Worm (Caenorhabditis elegans) whole organism, L4 larva: ENCODE measurements around the gene R160.4.

ENCODE experiments used
- F26F4.8 ChIP-seq: fragments of 200-800 bp; sonication (Bioruptor generic); conservative IDR thresholded peaks from 2 replicates; pipeline ENCODE4 v1.3.6; 2022; ENCODE audit warnings: missing genetic modification characterization, missing compliant biosample characterization
- F37D6.2 ChIP-seq: sonication (generic microtip); optimal IDR thresholded peaks from 2 replicates; lab custom pipeline; 2016; ENCODE audit warnings: mild to moderate bottlenecking, missing genetic modification characterization, missing compliant biosample characterization
- F44E2.7 ChIP-seq: fragments of 200-800 bp; sonication (Bioruptor generic); IDR thresholded peaks from 2 replicates; pipeline ENCODE4 v2.1.2; 2022; ENCODE audit warnings: missing genetic modification characterization, missing compliant biosample characterization
- R02D3.7 ChIP-seq: fragments of 150-350 bp; sonication (generic microtip); optimal IDR thresholded peaks from 3 replicates; lab custom pipeline; 2014; ENCODE audit warnings: missing biosample characterization, missing genetic modification characterization
- T26A8.4 ChIP-seq: fragments of 200-800 bp; sonication (Bioruptor generic); IDR thresholded peaks from 2 replicates; pipeline ENCODE4 v1.3.6; 2022; ENCODE audit warnings: missing genetic modification characterization, missing compliant biosample characterization
- Y48G9A.11 ChIP-seq: fragments of 200-800 bp; sonication (Bioruptor generic); IDR thresholded peaks from 2 replicates; pipeline ENCODE4 v1.3.6; 2022; ENCODE audit warnings: missing genetic modification reagents, missing genetic modification characterization, missing compliant biosample characterization
- aly-2 ChIP-seq: sonication (generic microtip); optimal IDR thresholded peaks from 2 replicates; lab custom pipeline; 2018; ENCODE audit warnings: missing biosample characterization, missing genetic modification characterization
- arid-1 ChIP-seq: fragments of 200-800 bp; sonication (Bioruptor generic); conservative IDR thresholded peaks from 2 replicates; pipeline ENCODE4 v1.3.6; 2022; ENCODE audit warnings: missing genetic modification reagents, missing genetic modification characterization, missing compliant biosample characterization
- attf-4 ChIP-seq: sonication (generic microtip); optimal IDR thresholded peaks from 3 replicates; lab custom pipeline; 2017; ENCODE audit warnings: missing biosample characterization, missing genetic modification characterization
- ceh-32 ChIP-seq: sonication (generic microtip); optimal IDR thresholded peaks from 2 replicates; lab custom pipeline; 2016; ENCODE audit warnings: mild to moderate bottlenecking, missing genetic modification characterization, missing compliant biosample characterization; ENCODE audit not compliant: poor library complexity
- ctbp-1 ChIP-seq: fragments of 200-800 bp; sonication (Bioruptor generic); IDR thresholded peaks from 2 replicates; pipeline ENCODE4 v1.3.6; 2022; ENCODE audit warnings: missing genetic modification reagents, missing genetic modification characterization, missing compliant biosample characterization
- daf-16 ChIP-seq, 3 experiments: sonication (generic microtip); optimal IDR thresholded peaks; 2 replicates each; lab custom pipeline; 2016 to 2017; ENCODE audit warnings: missing genetic modification characterization in 3 of 3, missing genetic modification reagents in 3 of 3, mild to moderate bottlenecking in 2 of 3, missing compliant biosample characterization in 2 of 3, missing biosample characterization in 1 of 3, moderate library complexity in 1 of 3
- dmd-6 ChIP-seq: fragments of 200-800 bp; sonication (Bioruptor generic); IDR thresholded peaks from 2 replicates; pipeline ENCODE4 v1.3.6; 2022; ENCODE audit warnings: missing genetic modification reagents, missing genetic modification characterization, missing compliant biosample characterization
- dmd-8 ChIP-seq: fragments of 200-800 bp; sonication (Bioruptor generic); IDR thresholded peaks from 2 replicates; pipeline ENCODE4 v1.3.6; 2022; ENCODE audit warnings: missing genetic modification characterization, missing compliant biosample characterization
- dve-1 ChIP-seq: sonication (generic microtip); optimal IDR thresholded peaks from 2 replicates; lab custom pipeline; 2017; ENCODE audit warnings: antibody characterized with exemption, mild to moderate bottlenecking, missing genetic modification characterization, missing compliant biosample characterization; ENCODE audit not compliant: insufficient read depth
- egl-27 ChIP-seq: sonication (generic microtip); optimal IDR thresholded peaks from 3 replicates; lab custom pipeline; 2017; ENCODE audit warnings: missing biosample characterization, missing genetic modification reagents, missing genetic modification characterization
- hmg-1.1 ChIP-seq: fragments of 200-800 bp; sonication (Bioruptor generic); IDR thresholded peaks from 2 replicates; pipeline ENCODE4 v1.3.6; 2022; ENCODE audit warnings: missing genetic modification reagents, missing genetic modification characterization, missing compliant biosample characterization
- lin-15B ChIP-seq: fragments of 150-350 bp; sonication (generic microtip); optimal IDR thresholded peaks from 3 replicates; lab custom pipeline; 2014; ENCODE audit warnings: missing biosample characterization, missing genetic modification characterization
- madf-9 ChIP-seq: fragments of 200-800 bp; sonication (Bioruptor generic); conservative IDR thresholded peaks from 2 replicates; pipeline ENCODE4 v1.3.6; 2022; ENCODE audit warnings: missing genetic modification reagents, missing genetic modification characterization, missing compliant biosample characterization
- mes-2 ChIP-seq: sonication (generic microtip); optimal IDR thresholded peaks from 2 replicates; lab custom pipeline; 2016; ENCODE audit warnings: missing genotype, mild to moderate bottlenecking, missing genetic modification characterization, missing compliant biosample characterization; ENCODE audit not compliant: poor library complexity, severe bottlenecking
- nhr-25 ChIP-seq: sonication (generic microtip); optimal IDR thresholded peaks from 2 replicates; lab custom pipeline; 2017; ENCODE audit warnings: missing genetic modification characterization, mild to moderate bottlenecking, missing compliant biosample characterization, antibody characterized with exemption, moderate library complexity, borderline replicate concordance; ENCODE audit not compliant: insufficient read depth
- nhr-41 ChIP-seq: fragments of 200-800 bp; sonication (Bioruptor generic); IDR thresholded peaks from 2 replicates; pipeline ENCODE4 v1.3.6; 2022; ENCODE audit warnings: missing genetic modification reagents, missing genetic modification characterization, missing compliant biosample characterization
- nhr-6 ChIP-seq: fragments of 150-350 bp; optimal IDR thresholded peaks from 2 replicates; lab custom pipeline; 2014; ENCODE audit warnings: missing biosample characterization, missing genetic modification characterization
- nhr-77 ChIP-seq: fragments of 150-350 bp; optimal IDR thresholded peaks from 2 replicates; lab custom pipeline; 2014; ENCODE audit warnings: missing biosample characterization, missing genetic modification characterization
- pha-4 ChIP-seq, 2 experiments: fragments of 150-350 bp in 1 of 2; fragments of 200-800 bp in 1 of 2; sonication (Bioruptor generic) in 1 of 2; IDR thresholded peaks in 1 of 2; optimal IDR thresholded peaks in 1 of 2; 2 replicates each; pipeline versions ENCODE4 v1.3.6 to Lab custom; 2014 to 2022; ENCODE audit warnings: missing genetic modification characterization in 2 of 2, missing genetic modification reagents in 2 of 2, missing biosample characterization in 1 of 2, missing compliant biosample characterization in 1 of 2
- rbr-2 ChIP-seq: sonication (generic microtip); optimal IDR thresholded peaks from 2 replicates; lab custom pipeline; 2016; ENCODE audit warnings: missing genotype, missing genetic modification characterization, missing compliant biosample characterization
- skn-1 ChIP-seq: fragments of 150-350 bp; optimal IDR thresholded peaks from 2 replicates; lab custom pipeline; 2014; ENCODE audit warnings: missing biosample characterization, missing genetic modification characterization
- tag-97 ChIP-seq: fragments of 200-800 bp; sonication (Bioruptor generic); IDR thresholded peaks from 2 replicates; pipeline ENCODE4 v1.3.6; 2022; ENCODE audit warnings: missing genetic modification characterization, missing compliant biosample characterization
- unc-62 ChIP-seq, 3 experiments: fragments of 150-350 bp in 1 of 3; sonication (generic microtip); optimal IDR thresholded peaks in 2 of 3; peaks in 1 of 3; 1 replicate in 1 of 3; 2 replicates in 2 of 3; lab custom pipeline; 2014 to 2017; ENCODE audit warnings: missing biosample characterization in 3 of 3, missing genetic modification characterization in 3 of 3, missing genetic modification reagents in 3 of 3, missing genotype in 1 of 3
- zag-1 ChIP-seq: fragments of 150-350 bp; optimal IDR thresholded peaks from 2 replicates; lab custom pipeline; 2014; ENCODE audit warnings: missing biosample characterization, missing genetic modification characterization
- zfp-3 ChIP-seq: fragments of 200-800 bp; sonication (Bioruptor generic); conservative IDR thresholded peaks from 2 replicates; pipeline ENCODE4 v1.3.6; 2022; ENCODE audit warnings: missing genetic modification reagents, missing genetic modification characterization, missing compliant biosample characterization
- zip-2 ChIP-seq: fragments of 150-350 bp; optimal IDR thresholded peaks from 2 replicates; lab custom pipeline; 2014; ENCODE audit warnings: missing biosample characterization, missing genetic modification characterization

Gene R160.4

ce11 chrX:4371413-4371812 is 2.7 kb upstream of the R160.4 start, which contains the start of gene R160.13:
R160.13 (minus strand) TSS chrX:4371513.
- TF ChIP-seq unc-62 (GFP tag; optimal IDR thresholded peaks at IDR 0.05 in 1 of 2; lab: Kevin White, UChicago) (no peak), unc-62 (tag; optimal IDR thresholded peaks at IDR 0.05; lab: Kevin White, UChicago) (no peak), hmg-1.1 (GFP tag; lab: Robert Waterston, UW) (no peak), dmd-6 (GFP tag; lab: Robert Waterston, UW) (no peak), zag-1 (no peak), ctbp-1 (GFP tag; lab: Robert Waterston, UW) (no peak), T26A8.4 (no peak), egl-27 (tag; lab: Kevin White, UChicago) (no peak), rbr-2 (tag; lab: Kevin White, UChicago) (no peak), zip-2 (tag; lab: Kevin White, UChicago) (no peak), attf-4 (tag; lab: Kevin White, UChicago) (no peak), daf-16 (GFP tag; optimal IDR thresholded peaks at IDR 0.05; lab: Kevin White, UChicago) (no peak), daf-16 (tag; optimal IDR thresholded peaks at IDR 0.05; lab: Kevin White, UChicago) (no peak), skn-1 (tag; lab: Kevin White, UChicago) (no peak), tag-97 (no peak), R02D3.7 (no peak), pha-4 (GFP tag; IDR thresholded peaks at IDR 0.05; lab: Robert Waterston, UW) (no peak), pha-4 (tag; optimal IDR thresholded peaks at IDR 0.05; lab: Kevin White, UChicago) (no peak), nhr-25 (tag; lab: Kevin White, UChicago) (no peak), Y48G9A.11 (GFP tag; lab: Robert Waterston, UW) (no peak), F37D6.2 (tag; lab: Kevin White, UChicago) (no peak), F26F4.8 (GFP tag; lab: Robert Waterston, UW) (no peak)

- TF ChIP-seq madf-9 (no peak), F44E2.7 (GFP tag; lab: Robert Waterston, UW) (no peak), lin-15B (tag; lab: Kevin White, UChicago) (no peak), nhr-77 (tag; lab: Kevin White, UChicago) (no peak), zfp-3 (GFP tag; lab: Robert Waterston, UW) (no peak), ceh-32 (tag; lab: Kevin White, UChicago) (no peak), aly-2 (tag; lab: Kevin White, UChicago) (no peak), arid-1 (GFP tag; lab: Robert Waterston, UW) (no peak), nhr-41 (GFP tag; lab: Robert Waterston, UW) (no peak), mes-2 (tag; lab: Kevin White, UChicago) (no peak), ctbp-1 (GFP tag; lab: Robert Waterston, UW) (no peak), attf-4 (tag; lab: Kevin White, UChicago) (no peak), nhr-6 (tag; lab: Kevin White, UChicago) (no peak)
Measured at ce11 chrX:4370756-4371155, 2.1 kb upstream of the R160.4 start, which contains the start of gene R160.5. R160.5 (minus strand) TSS chrX:4370856.

- TF ChIP-seq dmd-8 (no peak), unc-62 (GFP tag; optimal IDR thresholded peaks at IDR 0.05 in 1 of 2; lab: Kevin White, UChicago) (peak in 1 of 2 experiments; percentile 36), unc-62 (tag; optimal IDR thresholded peaks at IDR 0.05; lab: Kevin White, UChicago) (no peak)
Measured at ce11 chrX:4367414-4367813, 1.3 kb downstream of the R160.4 start, which contains the start of gene R160.10. R160.10 (minus strand) TSS chrX:4367514.

- no peak for TF ChIP-seq dve-1
- no peak for TF ChIP-seq egl-27 (tag; lab: Kevin White, UChicago)
Measured at ce11 chrX:4366231-4366630, 2.5 kb downstream of the R160.4 start, which contains the start of gene R160.3. R160.3 (minus strand) TSS chrX:4366331.
